Fruit fly (Drosophila melanogaster): ENCODE measurements around the gene CG5412.
A peak's percentile ranks its signal among the peaks of the same experiment; 100 is the strongest.

CG5412 gene

dm6 chr3R:20588480-20588785, 11.6 kb downstream of the CG5412 start, which contains the start of gene Srp72 (continued):
- TF ChIP-seq CG16863 (GFP tag; optimal IDR thresholded peaks at IDR 0.05) = no peak
- peak; percentile 44 for TF ChIP-seq BEAF-32 (GFP tag; optimal IDR thresholded peaks at IDR 0.05)
- TF ChIP-seq CG11456 (GFP tag; IDR thresholded peaks at IDR 0.05) = no peak
- no peak for TF ChIP-seq sqz (GFP tag; optimal IDR thresholded peaks at IDR 0.05)
- TF ChIP-seq gfzf (GFP tag; optimal IDR thresholded peaks at IDR 0.05) = peak; percentile 56
- peak; percentile 23; the same call in 1 of the 2 replicates for TF ChIP-seq chm (GFP tag; IDR thresholded peaks at IDR 0.05)
- TF ChIP-seq HmgD (GFP tag; optimal IDR thresholded peaks at IDR 0.05) = no peak
- TF ChIP-seq CG6854 (GFP tag; optimal IDR thresholded peaks at IDR 0.05) = no peak
- no peak for TF ChIP-seq mld (GFP tag; IDR thresholded peaks at IDR 0.05; ENCODE audit: partially characterized antibody)
- no peak for TF ChIP-seq maf-S (GFP tag; optimal IDR thresholded peaks at IDR 0.05)
- TF ChIP-seq CG15269 (tag; optimal IDR thresholded peaks at IDR 0.05) = no peak
- no peak for TF ChIP-seq pfk (GFP tag; optimal IDR thresholded peaks at IDR 0.05)
- no peak for TF ChIP-seq bigmax (GFP tag; optimal IDR thresholded peaks at IDR 0.05)
- TF ChIP-seq Six4 (GFP tag; optimal IDR thresholded peaks at IDR 0.05) = peak; percentile 20
- TF ChIP-seq NC2α (GFP tag; optimal IDR thresholded peaks at IDR 0.05) = no peak
- peak; percentile 35 for TF ChIP-seq CG12942 (GFP tag; optimal IDR thresholded peaks at IDR 0.05)
- TF ChIP-seq CG31224 (GFP tag; IDR thresholded peaks at IDR 0.05) = no peak
- TF ChIP-seq Atf-2 (GFP tag; optimal IDR thresholded peaks at IDR 0.05) = no peak
- TF ChIP-seq lab (GFP tag; optimal IDR thresholded peaks at IDR 0.05) = peak; percentile 58
- peak; percentile 18 for TF ChIP-seq CG17186 (GFP tag; optimal IDR thresholded peaks at IDR 0.05)
- TF ChIP-seq CG8944 (GFP tag; optimal IDR thresholded peaks at IDR 0.05) = no peak
- TF ChIP-seq CG34422 (GFP tag; IDR thresholded peaks at IDR 0.05) = no peak
- TF ChIP-seq Dfd (GFP tag; optimal IDR thresholded peaks at IDR 0.05) = no peak
- TF ChIP-seq eyg (GFP tag; optimal IDR thresholded peaks at IDR 0.05) = no peak
- TF ChIP-seq odd (GFP tag; optimal IDR thresholded peaks at IDR 0.05) = no peak
- no peak for TF ChIP-seq kni (GFP tag; optimal IDR thresholded peaks at IDR 0.05)
- TF ChIP-seq p53 (GFP tag; optimal IDR thresholded peaks at IDR 0.05) = no peak
- no peak for TF ChIP-seq yki (optimal IDR thresholded peaks at IDR 0.05)
- no peak for TF ChIP-seq Eip74EF (GFP tag; optimal IDR thresholded peaks at IDR 0.05)
- TF ChIP-seq ind (GFP tag; optimal IDR thresholded peaks at IDR 0.05) = peak; percentile 69
- TF ChIP-seq CG11093 (GFP tag; IDR thresholded peaks at IDR 0.05) = no peak
- TF ChIP-seq ara (GFP tag; IDR thresholded peaks at IDR 0.05) = 0 out of 2 replicates have a peak, but pooled peaks have one; percentile 7
- peak; percentile 8 for TF ChIP-seq Chrac-16 (GFP tag; optimal IDR thresholded peaks at IDR 0.05)
- TF ChIP-seq tgo (GFP tag; IDR thresholded peaks at IDR 0.05) = peak; percentile 27; the same call in 1 of the 3 replicates
- peak; percentile 47; the same call in 1 of the 2 replicates for TF ChIP-seq CG14014 (GFP tag; IDR thresholded peaks at IDR 0.05)
- peak; percentile 25 for TF ChIP-seq CG18011 (GFP tag; optimal IDR thresholded peaks at IDR 0.05)
- no peak for TF ChIP-seq CG4404 (GFP tag; IDR thresholded peaks at IDR 0.05)
- TF ChIP-seq dmrt99B (tag; optimal IDR thresholded peaks at IDR 0.05) = peak; percentile 37
- no peak for TF ChIP-seq HLH4C (GFP tag; IDR thresholded peaks at IDR 0.05; ENCODE audit: partially characterized antibody)
- no peak for TF ChIP-seq corto (GFP tag; optimal IDR thresholded peaks at IDR 0.05)
- TF ChIP-seq Blimp-1 (GFP tag; optimal IDR thresholded peaks at IDR 0.05) = peak; percentile 56
- no peak for TF ChIP-seq CG11560 (tag; IDR thresholded peaks at IDR 0.05)
- peak; percentile 21 for TF ChIP-seq CG3995 (GFP tag; optimal IDR thresholded peaks at IDR 0.05)
- no peak for TF ChIP-seq danr (GFP tag; IDR thresholded peaks at IDR 0.05)
- TF ChIP-seq Xbp1 (GFP tag; optimal IDR thresholded peaks at IDR 0.05) = peak; percentile 66
- TF ChIP-seq al (GFP tag; IDR thresholded peaks at IDR 0.05) = peak; percentile 33; the same call in 1 of the 2 replicates
- TF ChIP-seq CG16779 (GFP tag; IDR thresholded peaks at IDR 0.05) = no peak
- no peak for TF ChIP-seq C15 (GFP tag; IDR thresholded peaks at IDR 0.05)
- peak; percentile 17 for TF ChIP-seq CG1647 (GFP tag; optimal IDR thresholded peaks at IDR 0.05)
- peak; percentile 41 for TF ChIP-seq tin (GFP tag; optimal IDR thresholded peaks at IDR 0.05)
- TF ChIP-seq Asciz (GFP tag; optimal IDR thresholded peaks at IDR 0.05) = no peak
- no peak for TF ChIP-seq esg (GFP tag; conservative IDR thresholded peaks at IDR 0.05)

Measured in whole organism, embryonic.